Fruit fly (Drosophila melanogaster): ENCODE data around the gene CG11378.

DNA sequence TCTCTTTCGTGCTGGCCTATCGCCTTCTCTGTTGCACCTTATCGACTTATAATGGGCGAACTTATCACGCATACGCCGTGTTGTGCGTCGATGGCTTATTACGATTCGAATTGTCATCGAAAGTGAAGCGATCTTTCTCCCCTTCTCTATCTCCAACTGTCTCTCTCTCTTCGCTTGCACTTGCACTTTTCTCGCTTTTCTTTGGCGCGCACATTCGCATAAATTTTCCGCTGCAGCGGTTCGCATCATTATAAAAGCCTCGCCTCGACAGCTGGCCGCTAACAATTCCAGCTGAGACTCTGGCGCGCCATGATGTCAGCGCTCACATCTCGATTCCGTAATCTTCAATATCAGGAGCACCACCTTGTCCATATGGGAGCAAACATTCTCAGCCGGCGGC lies 28.6 kb downstream of the CG11378 start, which contains the start of gene CG14625:
- TF ChIP-seq Pif1B (GFP tag; optimal IDR thresholded peaks at IDR 0.05) (no peak), CG14655 (GFP tag; optimal IDR thresholded peaks at IDR 0.05) (no peak), CG15710 (tag; optimal IDR thresholded peaks at IDR 0.05) (no peak), CG9948 (tag; optimal IDR thresholded peaks at IDR 0.05) (no peak), CG17806 (tag; optimal IDR thresholded peaks at IDR 0.05) (no peak)
